Worm (Caenorhabditis elegans): Measurements from ENCODE around the gene F28A12.10.

DNA sequence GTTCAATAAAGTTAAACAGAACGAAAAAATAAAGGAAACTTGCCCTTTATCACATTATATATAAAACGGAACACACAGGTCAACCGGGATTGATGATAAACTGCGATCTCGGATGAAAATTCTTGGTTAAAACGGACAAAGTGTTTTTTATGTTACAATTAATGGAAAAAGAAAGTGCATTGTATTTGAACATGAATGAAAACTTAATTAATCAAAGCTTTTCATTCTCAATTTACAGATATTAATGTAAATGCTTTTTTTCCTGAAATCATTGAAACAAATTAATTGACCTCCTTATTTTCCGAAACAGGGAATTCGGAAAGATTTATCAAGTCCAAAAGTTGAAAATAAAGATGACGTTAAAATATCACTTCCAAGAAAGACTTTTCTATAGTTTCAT is 36.1 kb downstream of the F28A12.10 start, which contains the start of gene F41E6.8:
- TF ChIP-seq elt-2 (tag; optimal IDR thresholded peaks at IDR 0.05) (no peak), ztf-11 (tag; optimal IDR thresholded peaks at IDR 0.05) (no peak)
